Fruit fly (Drosophila melanogaster) whole organism, embryonic: Measurements from ENCODE around the gene msb1l.
A peak's percentile ranks its signal among the peaks of the same experiment; 100 is the strongest.

ENCODE experiments used
- Adf1 ChIP-seq: fragments of 200-800 bp; sonication (Bioruptor generic); IDR thresholded peaks from 2 replicates; pipeline ENCODE4 v1.3.6; 2022; ENCODE audit warnings: missing biosample characterization, missing genetic modification characterization
- Awh ChIP-seq: fragments of 200-800 bp; sonication (Bioruptor generic); IDR thresholded peaks from 2 replicates; pipeline ENCODE4, ENCODE4 v1.3.6; 2022; ENCODE audit warnings: missing biosample characterization, missing genetic modification characterization
- Bgb ChIP-seq: fragments of 200-800 bp; sonication (Bioruptor generic); IDR thresholded peaks from 2 replicates; pipeline ENCODE4 v1.3.6; 2022; ENCODE audit warnings: missing biosample characterization, missing genetic modification characterization; ENCODE audit not compliant: partially characterized antibody
- CG10543 ChIP-seq: fragments of 200-800 bp; sonication (Bioruptor generic); optimal IDR thresholded peaks from 3 replicates; lab custom pipeline; 2017; ENCODE audit warnings: missing biosample characterization, mild to moderate bottlenecking, missing genetic modification characterization, moderate library complexity
- CG13775 ChIP-seq: fragments of 200-800 bp; sonication (Bioruptor generic); optimal IDR thresholded peaks from 3 replicates; lab custom pipeline; 2017; ENCODE audit warnings: missing biosample characterization, mild to moderate bottlenecking, missing genetic modification characterization
- CG17186 ChIP-seq: fragments of 200-800 bp; sonication (Bioruptor generic); optimal IDR thresholded peaks from 3 replicates; lab custom pipeline; 2017; ENCODE audit warnings: missing biosample characterization, missing genetic modification reagents, missing genetic modification characterization
- CG17361 ChIP-seq: fragments of 200-800 bp; sonication (Bioruptor generic); IDR thresholded peaks from 3 replicates; pipeline ENCODE4 v1.3.6; 2022; ENCODE audit warnings: missing biosample characterization, missing genetic modification characterization
- CG1792 ChIP-seq: fragments of 200-800 bp; sonication (Bioruptor generic); optimal IDR thresholded peaks from 2 replicates; lab custom pipeline; 2016; ENCODE audit warnings: missing biosample characterization, missing genetic modification characterization
- CG18011 ChIP-seq: fragments of 200-800 bp; sonication (Bioruptor generic); optimal IDR thresholded peaks from 2 replicates; lab custom pipeline; 2017; ENCODE audit warnings: missing biosample characterization, missing genetic modification characterization, mild to moderate bottlenecking, moderate library complexity, missing genotype
- CG18262 ChIP-seq: fragments of 200-800 bp; optimal IDR thresholded peaks from 3 replicates; lab custom pipeline; 2019; ENCODE audit warnings: missing biosample characterization, mild to moderate bottlenecking, missing genetic modification characterization, moderate library complexity
- CG1832 ChIP-seq: fragments of 200-800 bp; sonication (Bioruptor generic); optimal IDR thresholded peaks from 2 replicates; lab custom pipeline; 2017; ENCODE audit warnings: missing biosample characterization, mild to moderate bottlenecking, missing genetic modification characterization, inconsistent platforms
- CG2120 ChIP-seq: fragments of 200-800 bp; sonication (Bioruptor generic); optimal IDR thresholded peaks from 3 replicates; lab custom pipeline; 2016; ENCODE audit warnings: missing biosample characterization, missing genetic modification characterization
- CG31365 ChIP-seq: fragments of 200-800 bp; sonication (Bioruptor generic); optimal IDR thresholded peaks from 2 replicates; lab custom pipeline; 2018; ENCODE audit warnings: missing biosample characterization, mild to moderate bottlenecking, missing genetic modification characterization
- CG4820 ChIP-seq: fragments of 200-800 bp; sonication (Bioruptor generic); optimal IDR thresholded peaks from 3 replicates; lab custom pipeline; 2016; ENCODE audit warnings: missing biosample characterization, missing genetic modification characterization
- CG4854 ChIP-seq: fragments of 200-800 bp; sonication (Bioruptor generic); optimal IDR thresholded peaks from 2 replicates; lab custom pipeline; 2016; ENCODE audit warnings: missing biosample characterization, missing genetic modification characterization, inconsistent platforms
- CG8944 ChIP-seq: fragments of 200-800 bp; sonication (Bioruptor generic); optimal IDR thresholded peaks from 3 replicates; lab custom pipeline; 2016; ENCODE audit warnings: missing biosample characterization, missing genetic modification characterization
- Dek ChIP-seq: fragments of 200-800 bp; sonication (Bioruptor generic); optimal IDR thresholded peaks from 3 replicates; lab custom pipeline; 2019; ENCODE audit warnings: missing biosample characterization, mild to moderate bottlenecking, missing genetic modification characterization, moderate library complexity
- Dip2 ChIP-seq: fragments of 200-800 bp; sonication (Bioruptor generic); IDR thresholded peaks from 2 replicates; pipeline ENCODE4 v1.3.6; 2022; ENCODE audit warnings: missing biosample characterization, missing genetic modification characterization
- Dll ChIP-seq: fragments of 200-800 bp; sonication (Bioruptor generic); IDR thresholded peaks from 4 replicates; pipeline ENCODE4 v1.3.6; 2022; ENCODE audit warnings: missing biosample characterization, missing genetic modification characterization; ENCODE audit not compliant: partially characterized antibody
- Eip74EF ChIP-seq, 2 experiments: fragments of 200-800 bp in 1 of 2; fragments of >200 bp in 1 of 2; sonication (Bioruptor generic) in 1 of 2; optimal IDR thresholded peaks; 2 replicates each; lab custom pipeline; 2017 to 2019; ENCODE audit warnings: missing biosample characterization in 2 of 2, missing genetic modification characterization in 2 of 2, mild to moderate bottlenecking in 1 of 2, moderate library complexity in 1 of 2
- Elba2 ChIP-seq: fragments of 200-800 bp; sonication (Bioruptor generic); optimal IDR thresholded peaks from 3 replicates; lab custom pipeline; 2016; ENCODE audit warnings: missing biosample characterization, missing genetic modification characterization
- Gug ChIP-seq: fragments of 200-800 bp; sonication (Bioruptor generic); IDR thresholded peaks from 4 replicates; pipeline ENCODE4 v1.3.6; 2022; ENCODE audit warnings: missing biosample characterization, missing genetic modification characterization
- HLH54F ChIP-seq: fragments of 200-800 bp; sonication (Bioruptor generic); optimal IDR thresholded peaks from 3 replicates; lab custom pipeline; 2016; ENCODE audit warnings: missing biosample characterization, missing genetic modification characterization
- Hey ChIP-seq: fragments of 200-800 bp; sonication (Bioruptor generic); optimal IDR thresholded peaks from 3 replicates; lab custom pipeline; 2018; ENCODE audit warnings: missing biosample characterization, mild to moderate bottlenecking, missing genetic modification characterization
- Hr51 ChIP-seq, 2 experiments: fragments of 200-800 bp; sonication (Bioruptor generic); optimal IDR thresholded peaks; 2 replicates in 1 of 2; 3 replicates in 1 of 2; lab custom pipeline; 2016 to 2018; ENCODE audit warnings: missing biosample characterization in 2 of 2, missing genetic modification characterization in 2 of 2, mild to moderate bottlenecking in 1 of 2, moderate library complexity in 1 of 2
- NK7.1 ChIP-seq: fragments of 200-800 bp; sonication (Bioruptor generic); optimal IDR thresholded peaks from 3 replicates; lab custom pipeline; 2016; ENCODE audit warnings: missing biosample characterization, missing genetic modification characterization
- Neu2 ChIP-seq: fragments of 200-800 bp; sonication (Bioruptor generic); optimal IDR thresholded peaks from 3 replicates; lab custom pipeline; 2016; ENCODE audit warnings: missing biosample characterization, missing genetic modification characterization, borderline replicate concordance
- NfI ChIP-seq: fragments of 200-800 bp; sonication (Bioruptor generic); optimal IDR thresholded peaks from 3 replicates; lab custom pipeline; 2018; ENCODE audit warnings: missing biosample characterization, mild to moderate bottlenecking, missing genetic modification characterization, moderate library complexity
- bsh ChIP-seq, 2 experiments: fragments of 200-800 bp; sonication (Bioruptor generic); optimal IDR thresholded peaks; 2 replicates each; lab custom pipeline; 2017 to 2018; ENCODE audit warnings: mild to moderate bottlenecking in 2 of 2, missing biosample characterization in 2 of 2, missing genetic modification characterization in 2 of 2, moderate library complexity in 1 of 2
- chm ChIP-seq: fragments of 200-800 bp; sonication (Bioruptor generic); IDR thresholded peaks from 2 replicates; pipeline ENCODE4 v1.3.6; 2022; ENCODE audit warnings: missing biosample characterization, missing genetic modification characterization
- ci ChIP-seq: fragments of 200-800 bp; sonication (Bioruptor generic); IDR thresholded peaks from 3 replicates; pipeline ENCODE4 v1.3.6; 2022; ENCODE audit warnings: missing biosample characterization, missing genetic modification characterization
- dati ChIP-seq: fragments of 200-800 bp; sonication (Bioruptor generic); IDR thresholded peaks from 2 replicates; pipeline ENCODE4 v1.3.6; 2022; ENCODE audit warnings: missing biosample characterization, missing genetic modification characterization
- fru ChIP-seq: fragments of >200 bp; optimal IDR thresholded peaks from 2 replicates; lab custom pipeline; 2017
- gsb ChIP-seq: fragments of 200-800 bp; sonication (Bioruptor generic); IDR thresholded peaks from 2 replicates; pipeline ENCODE4 v1.3.6; 2022; ENCODE audit warnings: missing biosample characterization, missing genetic modification characterization
- lilli ChIP-seq: fragments of 200-800 bp; sonication (Bioruptor generic); optimal IDR thresholded peaks from 3 replicates; lab custom pipeline; 2016; ENCODE audit warnings: missing biosample characterization, missing genetic modification characterization
- luna ChIP-seq: fragments of 200-800 bp; sonication (Bioruptor generic); optimal IDR thresholded peaks from 2 replicates; lab custom pipeline; 2016; ENCODE audit warnings: missing biosample characterization, missing genetic modification characterization
- mam ChIP-seq: fragments of 200-800 bp; sonication (Bioruptor generic); optimal IDR thresholded peaks from 3 replicates; lab custom pipeline; 2016; ENCODE audit warnings: missing biosample characterization, missing genetic modification characterization
- nom ChIP-seq: fragments of 200-800 bp; sonication (Bioruptor generic); optimal IDR thresholded peaks from 2 replicates; lab custom pipeline; 2017; ENCODE audit warnings: missing biosample characterization, missing genetic modification characterization, mild to moderate bottlenecking, moderate library complexity, missing genetic modification reagents
- org-1 ChIP-seq: fragments of 200-800 bp; sonication (Bioruptor generic); optimal IDR thresholded peaks from 2 replicates; lab custom pipeline; 2017; ENCODE audit warnings: missing biosample characterization, missing genetic modification characterization
- otp ChIP-seq: fragments of 200-800 bp; sonication (Bioruptor generic); IDR thresholded peaks from 3 replicates; pipeline ENCODE4, ENCODE4 v1.3.6; 2022; ENCODE audit warnings: missing biosample characterization, missing genetic modification characterization
- pita ChIP-seq: fragments of 200-800 bp; sonication (Bioruptor generic); optimal IDR thresholded peaks from 2 replicates; lab custom pipeline; 2017; ENCODE audit warnings: missing biosample characterization, mild to moderate bottlenecking, missing genetic modification characterization
- rib ChIP-seq: fragments of 200-800 bp; sonication (Bioruptor generic); IDR thresholded peaks from 2 replicates; pipeline ENCODE4 v1.3.6; 2022; ENCODE audit warnings: missing biosample characterization, missing genetic modification characterization
- slou ChIP-seq: fragments of 200-800 bp; sonication (Bioruptor generic); optimal IDR thresholded peaks from 3 replicates; lab custom pipeline; 2016; ENCODE audit warnings: missing biosample characterization, missing genetic modification characterization
- so ChIP-seq: fragments of 200-800 bp; sonication (Bioruptor generic); IDR thresholded peaks from 3 replicates; pipeline ENCODE4 v1.3.6; 2022; ENCODE audit warnings: missing biosample characterization, missing genetic modification characterization
- stc ChIP-seq: fragments of 200-800 bp; sonication (Bioruptor generic); IDR thresholded peaks from 2 replicates; pipeline ENCODE4 v1.3.6; 2022; ENCODE audit warnings: missing biosample characterization, missing genetic modification characterization
- ttk ChIP-seq: fragments of 200-800 bp; sonication (Bioruptor generic); IDR thresholded peaks from 2 replicates; pipeline ENCODE4 v2.1.2; 2022; ENCODE audit warnings: missing biosample characterization, missing genetic modification characterization
- unpg ChIP-seq: fragments of 200-800 bp; sonication (Bioruptor generic); optimal IDR thresholded peaks from 3 replicates; lab custom pipeline; 2018; ENCODE audit warnings: missing biosample characterization, mild to moderate bottlenecking, missing genetic modification characterization, moderate library complexity
- usp ChIP-seq: fragments of >200 bp; optimal IDR thresholded peaks from 2 replicates; lab custom pipeline; 2017; ENCODE audit warnings: missing biosample characterization, missing genetic modification characterization
- vvl ChIP-seq: fragments of 200-800 bp; sonication (Bioruptor generic); IDR thresholded peaks from 2 replicates; pipeline ENCODE4 v1.3.6; 2022; ENCODE audit warnings: missing biosample characterization, missing genetic modification characterization

msb1l gene

dm6 chr2L:19546869-19547710 lies 30.4 kb upstream of the msb1l start, which contains the start of gene CG10337 (continued):
- TF ChIP-seq CG18011 (GFP tag; lab: Kevin White, UChicago) (peak; percentile 23), Hey (tag; lab: Kevin White, UChicago) (no peak), Dip2 (GFP tag; lab: Robert Waterston, UW) (no peak), Eip74EF (GFP tag; optimal IDR thresholded peaks at IDR 0.05; lab: Kevin White, UChicago) (peak in 1 of 2 experiments; percentile 27), Awh (no peak), NK7.1 (no peak), HLH54F (GFP tag; lab: Kevin White, UChicago) (peak; percentile 37), chm (GFP tag; lab: Robert Waterston, UW) (no peak), CG18262 (tag; lab: Kevin White, UChicago) (peak; percentile 10), dati (GFP tag; lab: Robert Waterston, UW) (no peak), pita (GFP tag; lab: Kevin White, UChicago) (no peak), CG1792 (GFP tag; lab: Kevin White, UChicago) (no peak), lilli (GFP tag; lab: Kevin White, UChicago) (peak; percentile 70), Hr51 (GFP tag; optimal IDR thresholded peaks at IDR 0.05; lab: Kevin White, UChicago) (peak in 1 of 2 experiments; percentile 73), Elba2 (GFP tag; lab: Kevin White, UChicago) (no peak), Dll (GFP tag; lab: Robert Waterston, UW) (no peak), Gug (GFP tag; lab: Robert Waterston, UW) (no peak), otp (GFP tag; lab: Robert Waterston, UW) (peak; percentile 52; the same call in 1 of the 3 replicates), bsh (GFP tag; optimal IDR thresholded peaks at IDR 0.05; lab: Kevin White, UChicago) (peak in 1 of 2 experiments; percentile 33), ttk (GFP tag; lab: Robert Waterston, UW) (no peak), Bgb (no peak), CG17186 (GFP tag; lab: Kevin White, UChicago) (no peak), CG4854 (GFP tag; lab: Kevin White, UChicago) (no peak), so (peak; percentile 71), CG17361 (GFP tag; lab: Robert Waterston, UW) (peak; percentile 30; the same call in 1 of the 3 replicates), Dek (tag; lab: Kevin White, UChicago) (peak; percentile 46), CG4820 (GFP tag; lab: Kevin White, UChicago) (peak; percentile 7), Adf1 (GFP tag; lab: Robert Waterston, UW) (0 out of 2 replicates have a peak, but pooled peaks have one; percentile 6), NfI (GFP tag; lab: Kevin White, UChicago) (peak; percentile 22), slou (GFP tag; lab: Kevin White, UChicago) (no peak), CG2120 (GFP tag; lab: Kevin White, UChicago) (peak; percentile 70), mam (peak; percentile 25), CG31365 (tag; lab: Kevin White, UChicago) (no peak), luna (GFP tag; lab: Kevin White, UChicago) (no peak), org-1 (GFP tag; lab: Kevin White, UChicago) (peak; percentile 72), nom (GFP tag; lab: Kevin White, UChicago) (peak; percentile 79), CG13775 (peak; percentile 8), rib (GFP tag; lab: Robert Waterston, UW) (peak; percentile 83), usp (GFP tag; lab: Kevin White, UChicago) (no peak), gsb (GFP tag; lab: Robert Waterston, UW) (no peak; the same call in 1 of the 2 replicates), CG8944 (no peak), stc (GFP tag; lab: Robert Waterston, UW) (no peak), fru (lab: Kevin White, UChicago) (no peak), ci (GFP tag; lab: Robert Waterston, UW) (no peak; the same call in 2 of the 3 replicates), unpg (GFP tag; lab: Kevin White, UChicago) (peak; percentile 55), Neu2 (no peak), CG10543 (GFP tag; lab: Kevin White, UChicago) (peak; percentile 86), vvl (GFP tag; lab: Robert Waterston, UW) (peak; percentile 53; the same call in 1 of the 2 replicates), CG1832 (no peak)
